Worm (Caenorhabditis elegans): ENCODE measurements around the gene nhr-137.

DNA sequence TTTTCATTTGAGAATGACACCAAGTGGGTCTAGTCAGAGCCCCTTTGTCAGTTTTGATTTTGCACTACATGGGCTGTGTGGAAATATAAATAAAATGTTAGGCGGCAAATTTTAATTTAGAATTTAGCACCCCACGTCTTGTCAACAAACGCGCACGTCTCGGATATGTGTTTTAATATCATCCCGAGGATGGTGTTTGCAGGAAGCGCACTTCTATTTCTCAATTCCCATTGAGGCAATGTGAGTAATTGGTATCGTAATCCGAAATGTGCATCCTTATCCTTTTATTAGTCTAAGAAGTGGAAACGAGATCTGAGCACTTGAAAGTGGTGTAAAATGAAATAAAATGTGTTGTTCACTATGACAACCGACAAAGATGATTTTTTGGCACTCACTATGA, 18.9 kb upstream of the nhr-137 start:
- TF ChIP-seq nhr-111 (GFP tag; optimal IDR thresholded peaks at IDR 0.05): no peak
- TF ChIP-seq ceh-44 (GFP tag; IDR thresholded peaks at IDR 0.05): no peak
- no peak for TF ChIP-seq daf-19 (GFP tag; conservative IDR thresholded peaks at IDR 0.05)
- TF ChIP-seq nhr-76 (tag; optimal IDR thresholded peaks at IDR 0.05): no peak
- no peak for TF ChIP-seq nhr-42 (GFP tag; IDR thresholded peaks at IDR 0.05)
- TF ChIP-seq php-3 (GFP tag; IDR thresholded peaks at IDR 0.05): no peak
- no peak for TF ChIP-seq daf-8 (GFP tag; IDR thresholded peaks at IDR 0.05)
- TF ChIP-seq pha-4 (GFP tag; IDR thresholded peaks at IDR 0.05): no peak
- TF ChIP-seq pha-4 (tag; optimal IDR thresholded peaks at IDR 0.05): no peak
- no peak for TF ChIP-seq zfp-2 (tag; optimal IDR thresholded peaks at IDR 0.05)
- TF ChIP-seq spr-1 (tag; optimal IDR thresholded peaks at IDR 0.05): no peak
- no peak for TF ChIP-seq cey-2 (tag; optimal IDR thresholded peaks at IDR 0.05; ENCODE audit: borderline replicate concordance, insufficient read depth)

Data from whole organism, L4 larva.